5 fruit fly cellular contexts compared by ENCODE assay signal in genomic region chr2L:17747133-17747824, dm6.
A peak's percentile ranks its signal among the peaks of the same experiment; 100 is the strongest.
TF ChIP-seq lines count a peak whose summit lies in the region.

No protein-coding gene starts in this region.

- no peak for TF ChIP-seq CTCF in whole organism, embryonic (GFP tag; optimal IDR thresholded peaks at IDR 0.05; lab: Kevin White, UChicago)

TF ChIP-seq in whole organism, adult, 20 proteins besides CTCF, POLR2A, EP300 and RAD21:
- TF ChIP-seq tj (GFP tag; optimal IDR thresholded peaks at IDR 0.05; lab: Kevin White, UChicago), result no peak
- TF ChIP-seq CG7045 (GFP tag; optimal IDR thresholded peaks at IDR 0.05; lab: Kevin White, UChicago), result no peak
- peak; percentile 5 for TF ChIP-seq CG5204 (GFP tag; optimal IDR thresholded peaks at IDR 0.05; lab: Kevin White, UChicago)

TF ChIP-seq in whole organism, embryonic, 481 proteins besides CTCF, POLR2A, EP300 and RAD21 (continues in another document):
- peak; percentile 20 for TF ChIP-seq tin (GFP tag; optimal IDR thresholded peaks at IDR 0.05; lab: Kevin White, UChicago)
- TF ChIP-seq zf30C (GFP tag; optimal IDR thresholded peaks at IDR 0.05; lab: Kevin White, UChicago), result peak; percentile 78
- peak; percentile 30 for TF ChIP-seq twi (tag; optimal IDR thresholded peaks at IDR 0.05; lab: Kevin White, UChicago)
- TF ChIP-seq CG17361 (GFP tag; IDR thresholded peaks at IDR 0.05; lab: Robert Waterston, UW), result peak; percentile 52; the same call in 2 of the 3 replicates
- peak; percentile 44 for TF ChIP-seq CG2202 (tag; optimal IDR thresholded peaks at IDR 0.05; lab: Kevin White, UChicago)
- peak; percentile 46 for TF ChIP-seq trem (tag; optimal IDR thresholded peaks at IDR 0.05; lab: Kevin White, UChicago)
- TF ChIP-seq dmrt99B (tag; optimal IDR thresholded peaks at IDR 0.05; lab: Kevin White, UChicago), result peak; percentile 49
- TF ChIP-seq dmrt11E (tag; optimal IDR thresholded peaks at IDR 0.05; lab: Kevin White, UChicago), result peak; percentile 79
- TF ChIP-seq CG8924 (tag; optimal IDR thresholded peaks at IDR 0.05; lab: Kevin White, UChicago), result peak; percentile 71
- TF ChIP-seq unpg (GFP tag; optimal IDR thresholded peaks at IDR 0.05; lab: Kevin White, UChicago), result peak; percentile 57
- no peak for TF ChIP-seq dpn (GFP tag; optimal IDR thresholded peaks at IDR 0.05; lab: Kevin White, UChicago)
- TF ChIP-seq CG7372 (GFP tag; IDR thresholded peaks at IDR 0.05; lab: Robert Waterston, UW), result no peak
- TF ChIP-seq CG42726 (GFP tag; IDR thresholded peaks at IDR 0.05; lab: Robert Waterston, UW; ENCODE audit: partially characterized antibody), result no peak
- peak; percentile 21 for TF ChIP-seq CG1602 (GFP tag; optimal IDR thresholded peaks at IDR 0.05; lab: Kevin White, UChicago)
- peak; percentile 64 for TF ChIP-seq cg (GFP tag; optimal IDR thresholded peaks at IDR 0.05; lab: Kevin White, UChicago)
- TF ChIP-seq Chrac-16 (GFP tag; optimal IDR thresholded peaks at IDR 0.05; lab: Kevin White, UChicago), result peak; percentile 23
- TF ChIP-seq ssp (GFP tag; IDR thresholded peaks at IDR 0.05; lab: Robert Waterston, UW), result 0 out of 2 replicates have a peak, but pooled peaks have one; percentile 21
- TF ChIP-seq CG15269 (tag; optimal IDR thresholded peaks at IDR 0.05; lab: Kevin White, UChicago), result peak; percentile 5
- TF ChIP-seq Oli (tag; optimal IDR thresholded peaks at IDR 0.05; lab: Kevin White, UChicago), result peak; percentile 46
- TF ChIP-seq Asciz (GFP tag; optimal IDR thresholded peaks at IDR 0.05; lab: Kevin White, UChicago), result no peak
- peak; percentile 63 for TF ChIP-seq grau (tag; optimal IDR thresholded peaks at IDR 0.05; lab: Kevin White, UChicago)

TF ChIP-seq in whole organism, prepupa, 60 proteins besides CTCF, POLR2A, EP300 and RAD21 (continues in another document):
- TF ChIP-seq achi (GFP tag; optimal IDR thresholded peaks at IDR 0.05; lab: Kevin White, UChicago) (peak; percentile 51), ss (GFP tag; optimal IDR thresholded peaks at IDR 0.05; lab: Kevin White, UChicago) (peak; percentile 27 to 67), CG6163 (GFP tag; IDR thresholded peaks at IDR 0.05; lab: Robert Waterston, UW) (no peak), Lpt (GFP tag; optimal IDR thresholded peaks at IDR 0.05; lab: Kevin White, UChicago) (no peak), CG8119 (GFP tag; IDR thresholded peaks at IDR 0.05; lab: Robert Waterston, UW) (peak; percentile 54; the same call in 2 of the 3 replicates), Hr38 (GFP tag; optimal IDR thresholded peaks at IDR 0.05; lab: Kevin White, UChicago) (no peak), lz (GFP tag; optimal IDR thresholded peaks at IDR 0.05; lab: Kevin White, UChicago) (peak; percentile 38), Sox102F (GFP tag; optimal IDR thresholded peaks at IDR 0.05; lab: Kevin White, UChicago) (no peak), Sox15 (GFP tag; optimal IDR thresholded peaks at IDR 0.05; lab: Kevin White, UChicago) (no peak), OdsH (GFP tag; optimal IDR thresholded peaks at IDR 0.05; lab: Kevin White, UChicago) (peak; percentile 36), vri (GFP tag; optimal IDR thresholded peaks at IDR 0.05; lab: Kevin White, UChicago) (no peak), Met (GFP tag; optimal IDR thresholded peaks at IDR 0.05; lab: Kevin White, UChicago) (peak; percentile 46), CG6854 (GFP tag; optimal IDR thresholded peaks at IDR 0.05; lab: Kevin White, UChicago) (no peak), Eip93F (GFP tag; optimal IDR thresholded peaks at IDR 0.05; lab: Kevin White, UChicago) (no peak), fkh (GFP tag; optimal IDR thresholded peaks at IDR 0.05; lab: Kevin White, UChicago) (no peak), CG15336 (GFP tag; IDR thresholded peaks at IDR 0.05; lab: Robert Waterston, UW) (peak; percentile 24; the same call in 1 of the 2 replicates), salr (GFP tag; optimal IDR thresholded peaks at IDR 0.05; lab: Kevin White, UChicago) (peak in 1 of 2 experiments; percentile 69), CG6276 (GFP tag; optimal IDR thresholded peaks at IDR 0.05; lab: Kevin White, UChicago) (no peak), Ets21C (GFP tag; optimal IDR thresholded peaks at IDR 0.05; lab: Kevin White, UChicago) (no peak), CG10631 (GFP tag; optimal IDR thresholded peaks at IDR 0.05; lab: Kevin White, UChicago) (peak; percentile 59), Hr39 (GFP tag; optimal IDR thresholded peaks at IDR 0.05; lab: Kevin White, UChicago) (peak; percentile 5), CG34406 (GFP tag; optimal IDR thresholded peaks at IDR 0.05; lab: Kevin White, UChicago) (peak; percentile 44), fd59A (GFP tag; optimal IDR thresholded peaks at IDR 0.05; lab: Kevin White, UChicago) (peak; percentile 21)

TF ChIP-seq in whole organism, pupa, 21 proteins besides CTCF, POLR2A, EP300 and RAD21:
- peak; percentile 78 for TF ChIP-seq CG8159 (tag; optimal IDR thresholded peaks at IDR 0.05; lab: Kevin White, UChicago)
- TF ChIP-seq CG17806 (tag; optimal IDR thresholded peaks at IDR 0.05; lab: Kevin White, UChicago), result peak; percentile 63
- TF ChIP-seq EcR (GFP tag; optimal IDR thresholded peaks at IDR 0.05; lab: Kevin White, UChicago), result peak; percentile 45
- TF ChIP-seq CG13204 (GFP tag; optimal IDR thresholded peaks at IDR 0.05; lab: Kevin White, UChicago), result peak; percentile 34
- no peak for TF ChIP-seq CG4496 (GFP tag; IDR thresholded peaks at IDR 0.05; lab: Robert Waterston, UW)
- TF ChIP-seq D1 (tag; optimal IDR thresholded peaks at IDR 0.05; lab: Kevin White, UChicago), result no peak
- TF ChIP-seq Pif1A (GFP tag; optimal IDR thresholded peaks at IDR 0.05; lab: Kevin White, UChicago), result peak; percentile 55
- TF ChIP-seq Pif1B (GFP tag; optimal IDR thresholded peaks at IDR 0.05; lab: Kevin White, UChicago), result peak; percentile 11
- peak; percentile 54 for TF ChIP-seq CG14655 (GFP tag; optimal IDR thresholded peaks at IDR 0.05; lab: Kevin White, UChicago)
- TF ChIP-seq CG9948 (tag; optimal IDR thresholded peaks at IDR 0.05; lab: Kevin White, UChicago), result peak; percentile 63
- peak; percentile 70 for TF ChIP-seq CG15710 (tag; optimal IDR thresholded peaks at IDR 0.05; lab: Kevin White, UChicago)
- no peak for TF ChIP-seq Ets98B (GFP tag; IDR thresholded peaks at IDR 0.05; lab: Robert Waterston, UW)
- TF ChIP-seq CG8301 (tag; optimal IDR thresholded peaks at IDR 0.05; lab: Kevin White, UChicago), result peak; percentile 41
- TF ChIP-seq CG34367 (tag; optimal IDR thresholded peaks at IDR 0.05; lab: Kevin White, UChicago), result peak; percentile 39
- peak; percentile 12 for TF ChIP-seq Snoo (tag; optimal IDR thresholded peaks at IDR 0.05; lab: Kevin White, UChicago)
TF ChIP-seq in whole organism, pupa: peak in this region for 12.

TF ChIP-seq in whole organism, wandering third instar larva, 38 proteins besides CTCF, POLR2A, EP300 and RAD21 (continues in another document):
- no peak for TF ChIP-seq br (GFP tag; optimal IDR thresholded peaks at IDR 0.05; lab: Kevin White, UChicago)
- TF ChIP-seq lola (GFP tag; optimal IDR thresholded peaks at IDR 0.05; lab: Kevin White, UChicago), result no peak
- TF ChIP-seq Myc (optimal IDR thresholded peaks at IDR 0.05; lab: Kevin White, UChicago), result no peak
- TF ChIP-seq OdsH (GFP tag; optimal IDR thresholded peaks at IDR 0.05; lab: Kevin White, UChicago), result peak; percentile 40
- no peak for TF ChIP-seq Dfd (GFP tag; optimal IDR thresholded peaks at IDR 0.05; lab: Kevin White, UChicago)
- no peak for TF ChIP-seq N (GFP tag; optimal IDR thresholded peaks at IDR 0.05; lab: Kevin White, UChicago)
- TF ChIP-seq Hr83 (GFP tag; optimal IDR thresholded peaks at IDR 0.05; lab: Kevin White, UChicago; ENCODE audit: poor library complexity, severe bottlenecking), result no peak
- peak; percentile 51 for TF ChIP-seq h (GFP tag; optimal IDR thresholded peaks at IDR 0.05; lab: Kevin White, UChicago)
- TF ChIP-seq fru (GFP tag; optimal IDR thresholded peaks at IDR 0.05; lab: Kevin White, UChicago), result peak; percentile 54
- peak; percentile 27 for TF ChIP-seq woc (GFP tag; optimal IDR thresholded peaks at IDR 0.05; lab: Kevin White, UChicago)
- no peak for TF ChIP-seq brk (GFP tag; optimal IDR thresholded peaks at IDR 0.05; lab: Kevin White, UChicago)
- TF ChIP-seq tai (GFP tag; optimal IDR thresholded peaks at IDR 0.05; lab: Kevin White, UChicago), result no peak
- peak; percentile 46 for TF ChIP-seq HLH106 (tag; optimal IDR thresholded peaks at IDR 0.05; lab: Kevin White, UChicago)
- TF ChIP-seq GATAd (GFP tag; optimal IDR thresholded peaks at IDR 0.05; lab: Kevin White, UChicago), result no peak
- no peak for TF ChIP-seq dsf (GFP tag; optimal IDR thresholded peaks at IDR 0.05; lab: Kevin White, UChicago; ENCODE audit: borderline replicate concordance)
- TF ChIP-seq rgr (GFP tag; optimal IDR thresholded peaks at IDR 0.05; lab: Kevin White, UChicago), result peak; percentile 28
- TF ChIP-seq Rel (GFP tag; optimal IDR thresholded peaks at IDR 0.05; lab: Kevin White, UChicago), result no peak
- TF ChIP-seq Rel (tag; optimal IDR thresholded peaks at IDR 0.05; lab: Kevin White, UChicago), result no peak
- TF ChIP-seq CrebA (GFP tag; optimal IDR thresholded peaks at IDR 0.05; lab: Kevin White, UChicago; ENCODE audit: borderline replicate concordance), result no peak
- peak; percentile 46 for TF ChIP-seq ey (GFP tag; optimal IDR thresholded peaks at IDR 0.05; lab: Kevin White, UChicago)
- no peak for TF ChIP-seq sv (GFP tag; optimal IDR thresholded peaks at IDR 0.05; lab: Kevin White, UChicago)
- TF ChIP-seq Dif (GFP tag; optimal IDR thresholded peaks at IDR 0.05; lab: Kevin White, UChicago; ENCODE audit: partially characterized antibody), result no peak
- TF ChIP-seq dmrt93B (GFP tag; optimal IDR thresholded peaks at IDR 0.05; lab: Kevin White, UChicago), result no peak
- no peak for TF ChIP-seq dl (GFP tag; optimal IDR thresholded peaks at IDR 0.05; lab: Kevin White, UChicago; ENCODE audit: insufficient read depth in 1 of 2, partially characterized antibody in 2 of 2)
- no peak for TF ChIP-seq Abd-B (GFP tag; optimal IDR thresholded peaks at IDR 0.05; lab: Kevin White, UChicago)
- peak; percentile 24 for TF ChIP-seq Hnf4 (GFP tag; optimal IDR thresholded peaks at IDR 0.05; lab: Kevin White, UChicago)
- TF ChIP-seq Sp1 (GFP tag; optimal IDR thresholded peaks at IDR 0.05; lab: Kevin White, UChicago), result peak; percentile 62
- TF ChIP-seq Hr78 (GFP tag; optimal IDR thresholded peaks at IDR 0.05; lab: Kevin White, UChicago), result no peak
- TF ChIP-seq Mio (GFP tag; optimal IDR thresholded peaks at IDR 0.05; lab: Kevin White, UChicago), result no peak
- no peak for TF ChIP-seq Jra (GFP tag; optimal IDR thresholded peaks at IDR 0.05; lab: Kevin White, UChicago)
- no peak for TF ChIP-seq CG9705 (GFP tag; optimal IDR thresholded peaks at IDR 0.05; lab: Kevin White, UChicago)
- no peak for TF ChIP-seq sage (GFP tag; optimal IDR thresholded peaks at IDR 0.05; lab: Kevin White, UChicago)
- peak in 1 of 2 experiments; percentile 61 for TF ChIP-seq foxo (GFP tag; optimal IDR thresholded peaks at IDR 0.05; lab: Kevin White, UChicago)
- TF ChIP-seq CG32264 (GFP tag; optimal IDR thresholded peaks at IDR 0.05; lab: Kevin White, UChicago), result no peak
- TF ChIP-seq usp (GFP tag; optimal IDR thresholded peaks at IDR 0.05; lab: Kevin White, UChicago), result no peak
- TF ChIP-seq pan (optimal IDR thresholded peaks at IDR 0.05; lab: Kevin White, UChicago), result no peak
